Worm (Caenorhabditis elegans) whole organism, late embryonic: ENCODE measurements around the gene C02E7.6.

Experiments
- ahr-1 ChIP-seq: sonication (generic microtip); optimal IDR thresholded peaks from 2 replicates; lab custom pipeline; 2016; ENCODE audit warnings: missing genetic modification characterization, missing compliant biosample characterization
- ama-1 ChIP-seq: fragments of 150-350 bp; optimal IDR thresholded peaks from 2 replicates; lab custom pipeline; 2014
- ceh-9 ChIP-seq: sonication (generic microtip); optimal IDR thresholded peaks from 2 replicates; lab custom pipeline; 2016; ENCODE audit warnings: mild to moderate bottlenecking, missing genetic modification characterization, inconsistent platforms, missing compliant biosample characterization
- che-1 ChIP-seq: sonication (generic microtip); optimal IDR thresholded peaks from 2 replicates; lab custom pipeline; 2016; ENCODE audit warnings: mild to moderate bottlenecking, missing genetic modification characterization, missing compliant biosample characterization
- hlh-8 ChIP-seq: sonication (generic microtip); optimal IDR thresholded peaks from 2 replicates; lab custom pipeline; 2016; ENCODE audit warnings: missing genotype, missing genetic modification characterization, missing compliant biosample characterization
- mec-3 ChIP-seq: sonication (generic microtip); optimal IDR thresholded peaks from 2 replicates; lab custom pipeline; 2016; ENCODE audit warnings: borderline replicate concordance, missing genetic modification characterization, missing compliant biosample characterization
- nhr-11 ChIP-seq: fragments of 150-350 bp; optimal IDR thresholded peaks from 2 replicates; lab custom pipeline; 2014; ENCODE audit warnings: missing biosample characterization, missing genetic modification characterization
- nhr-232 ChIP-seq: sonication (generic microtip); optimal IDR thresholded peaks from 2 replicates; lab custom pipeline; 2016; ENCODE audit warnings: missing genetic modification characterization, missing compliant biosample characterization
- odd-2 ChIP-seq: sonication (generic microtip); optimal IDR thresholded peaks from 2 replicates; lab custom pipeline; 2017; ENCODE audit warnings: antibody characterized with exemption, mild to moderate bottlenecking, missing genetic modification characterization, missing compliant biosample characterization
- pha-4 ChIP-seq: fragments of 150-350 bp; optimal IDR thresholded peaks from 2 replicates; lab custom pipeline; 2018; ENCODE audit warnings: missing biosample characterization, missing genetic modification reagents, missing genetic modification characterization
- ref-2 ChIP-seq: sonication (generic microtip); optimal IDR thresholded peaks from 2 replicates; lab custom pipeline; 2016; ENCODE audit warnings: missing genetic modification characterization, missing compliant biosample characterization
- sox-4 ChIP-seq: sonication (generic microtip); optimal IDR thresholded peaks from 2 replicates; lab custom pipeline; 2017; ENCODE audit warnings: mild to moderate bottlenecking, missing genetic modification characterization, inconsistent platforms, missing compliant biosample characterization
- syd-9 ChIP-seq: sonication (generic microtip); optimal IDR thresholded peaks from 2 replicates; lab custom pipeline; 2016; ENCODE audit warnings: mild to moderate bottlenecking, missing genetic modification characterization, moderate library complexity, missing compliant biosample characterization

ce11 chrV:4965790-4966189 lies 46.8 kb downstream of the C02E7.6 start:
- TF ChIP-seq nhr-232 (tag; lab: Kevin White, UChicago): no peak
- TF ChIP-seq sox-4 (tag; lab: Kevin White, UChicago): no peak
- no peak for TF ChIP-seq ahr-1 (tag; lab: Kevin White, UChicago)
- TF ChIP-seq mec-3: no peak
- no peak for TF ChIP-seq pha-4
- no peak for TF ChIP-seq ama-1 (lab: Kevin White, UChicago)
- TF ChIP-seq ceh-9 (tag; lab: Kevin White, UChicago): no peak
- no peak for TF ChIP-seq hlh-8 (tag; lab: Kevin White, UChicago)
- TF ChIP-seq nhr-11 (tag; lab: Kevin White, UChicago): no peak
- TF ChIP-seq ref-2 (tag; lab: Kevin White, UChicago): no peak
- TF ChIP-seq odd-2: no peak
- no peak for TF ChIP-seq syd-9 (tag; lab: Kevin White, UChicago)
- no peak for TF ChIP-seq che-1 (tag; lab: Kevin White, UChicago)
